Fruit fly (Drosophila melanogaster): Measurements from ENCODE around the gene CG32683.
A peak's percentile ranks its signal among the peaks of the same experiment; 100 is the strongest.

The CG32683 gene

dm6 chrX:10486144-10487030, 31.7 kb upstream of the CG32683 start (continued):
- no peak for TF ChIP-seq pzg (GFP tag; optimal IDR thresholded peaks at IDR 0.05)
- TF ChIP-seq CG7786 (GFP tag; optimal IDR thresholded peaks at IDR 0.05) = peak; percentile 69
- TF ChIP-seq trh (GFP tag; optimal IDR thresholded peaks at IDR 0.05) = no peak
- TF ChIP-seq cad (GFP tag; optimal IDR thresholded peaks at IDR 0.05) = no peak
- peak; percentile 85 for TF ChIP-seq CG18599 (GFP tag; optimal IDR thresholded peaks at IDR 0.05)
- TF ChIP-seq lbe (GFP tag; optimal IDR thresholded peaks at IDR 0.05) = peak; percentile 33
- peak; percentile 79 for TF ChIP-seq CG15269 (tag; optimal IDR thresholded peaks at IDR 0.05)
- peak; percentile 37 for TF ChIP-seq CG10654 (GFP tag; optimal IDR thresholded peaks at IDR 0.05)
- no peak for TF ChIP-seq exex (tag; optimal IDR thresholded peaks at IDR 0.05)
- no peak for TF ChIP-seq tll (GFP tag; optimal IDR thresholded peaks at IDR 0.05)
- TF ChIP-seq CG8388 (GFP tag; optimal IDR thresholded peaks at IDR 0.05) = peak; percentile 26
- peak; percentile 69 for TF ChIP-seq dmrt99B (tag; optimal IDR thresholded peaks at IDR 0.05)
- TF ChIP-seq CG2199 (GFP tag; IDR thresholded peaks at IDR 0.05) = no peak
- TF ChIP-seq CG17385 (GFP tag; optimal IDR thresholded peaks at IDR 0.05) = peak; percentile 57
- TF ChIP-seq Gsc (GFP tag; IDR thresholded peaks at IDR 0.05) = no peak
- peak; percentile 70 for TF ChIP-seq ind (GFP tag; optimal IDR thresholded peaks at IDR 0.05)
- TF ChIP-seq pho (GFP tag; optimal IDR thresholded peaks at IDR 0.05) = peak; percentile 60
- no peak for TF ChIP-seq CG34422 (GFP tag; IDR thresholded peaks at IDR 0.05)
- no peak for TF ChIP-seq CG12942 (GFP tag; optimal IDR thresholded peaks at IDR 0.05)
- peak; percentile 73 for TF ChIP-seq CG13296 (GFP tag; optimal IDR thresholded peaks at IDR 0.05)
- TF ChIP-seq Usf (GFP tag; optimal IDR thresholded peaks at IDR 0.05) = peak; percentile 5
- TF ChIP-seq hth (optimal IDR thresholded peaks at IDR 0.05) = no peak
- TF ChIP-seq zfh2 (GFP tag; optimal IDR thresholded peaks at IDR 0.05) = peak; percentile 49
- peak; percentile 45; the same call in 1 of the 2 replicates for TF ChIP-seq gsb (GFP tag; IDR thresholded peaks at IDR 0.05)
- TF ChIP-seq CG12391 (tag; optimal IDR thresholded peaks at IDR 0.05) = peak; percentile 52
- TF ChIP-seq croc (GFP tag; conservative IDR thresholded peaks at IDR 0.05) = no peak
- TF ChIP-seq CG30431 (GFP tag; optimal IDR thresholded peaks at IDR 0.05) = no peak
- no peak for TF ChIP-seq CG11560 (tag; IDR thresholded peaks at IDR 0.05)
- no peak for TF ChIP-seq eve (GFP tag; optimal IDR thresholded peaks at IDR 0.05)
- TF ChIP-seq fd102C (GFP tag; optimal IDR thresholded peaks at IDR 0.05) = no peak
- peak; percentile 62 for TF ChIP-seq Hand (GFP tag; optimal IDR thresholded peaks at IDR 0.05)
- peak; percentile 53 for TF ChIP-seq gro (GFP tag; optimal IDR thresholded peaks at IDR 0.05)
- peak; percentile 30 for TF ChIP-seq fd96Cb (tag; optimal IDR thresholded peaks at IDR 0.05)
- TF ChIP-seq CG12219 (GFP tag; optimal IDR thresholded peaks at IDR 0.05) = peak; percentile 63
- 0 out of 2 replicates have a peak, but pooled peaks have one; percentile 24 for TF ChIP-seq CG14667 (GFP tag; IDR thresholded peaks at IDR 0.05)
- no peak for TF ChIP-seq Kr (GFP tag; optimal IDR thresholded peaks at IDR 0.05)
- TF ChIP-seq HLH54F (GFP tag; optimal IDR thresholded peaks at IDR 0.05) = peak; percentile 13
- no peak for TF ChIP-seq dati (GFP tag; IDR thresholded peaks at IDR 0.05)
- TF ChIP-seq insv (GFP tag; optimal IDR thresholded peaks at IDR 0.05) = no peak
- peak; percentile 27 for TF ChIP-seq jumu (GFP tag; optimal IDR thresholded peaks at IDR 0.05)
- TF ChIP-seq tap (tag; optimal IDR thresholded peaks at IDR 0.05) = peak; percentile 46
- peak; percentile 60 for TF ChIP-seq CG15011 (GFP tag; optimal IDR thresholded peaks at IDR 0.05)
- TF ChIP-seq CG34376 (GFP tag; optimal IDR thresholded peaks at IDR 0.05) = peak; percentile 88
- no peak for TF ChIP-seq pb (GFP tag; optimal IDR thresholded peaks at IDR 0.05)
- TF ChIP-seq Bdp1 (GFP tag; optimal IDR thresholded peaks at IDR 0.05) = peak; percentile 7
- TF ChIP-seq Oli (tag; optimal IDR thresholded peaks at IDR 0.05) = peak; percentile 73
- TF ChIP-seq Dll (GFP tag; IDR thresholded peaks at IDR 0.05; ENCODE audit: partially characterized antibody) = 0 out of 4 replicates have a peak, but pooled peaks have one; percentile 21
- TF ChIP-seq HmgD (GFP tag; optimal IDR thresholded peaks at IDR 0.05) = no peak
- TF ChIP-seq CG7372 (GFP tag; IDR thresholded peaks at IDR 0.05) = peak; percentile 76

Data from whole organism, embryonic.